Worm (Caenorhabditis elegans): ENCODE measurements around the gene F46B6.6.

DNA sequence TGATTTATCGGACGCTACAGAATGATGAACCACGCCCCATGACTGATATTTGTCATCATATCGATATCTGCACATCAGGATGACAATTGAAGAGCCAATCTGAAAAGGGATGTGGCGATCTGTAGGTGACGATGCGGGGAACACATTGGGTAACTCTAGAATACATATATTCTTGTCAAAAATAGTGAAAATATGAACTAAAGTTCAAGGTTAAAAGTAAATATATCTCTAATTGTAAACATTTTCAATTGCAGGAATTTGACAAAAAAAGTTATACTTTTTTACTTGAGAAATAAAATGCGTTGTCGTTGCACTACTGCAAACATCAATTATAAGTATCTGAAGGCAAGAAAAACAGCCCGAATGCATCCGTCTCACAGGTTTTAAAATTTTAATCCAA, 33.8 kb downstream of the F46B6.6 start, which contains the start of gene F58E6.6:
- TF ChIP-seq flt-1 (GFP tag; IDR thresholded peaks at IDR 0.05): no peak
- TF ChIP-seq ztf-29 (GFP tag; IDR thresholded peaks at IDR 0.05): no peak
- TF ChIP-seq klf-2 (GFP tag; conservative IDR thresholded peaks at IDR 0.05): no peak
- no peak for TF ChIP-seq med-1 (GFP tag; optimal IDR thresholded peaks at IDR 0.05; ENCODE audit: insufficient read depth)
- no peak for TF ChIP-seq T22C8.4 (GFP tag; IDR thresholded peaks at IDR 0.05)
- TF ChIP-seq ref-1 (GFP tag; conservative IDR thresholded peaks at IDR 0.05): no peak
- no peak for TF ChIP-seq ztf-23 (GFP tag; IDR thresholded peaks at IDR 0.05)

All from whole organism, midembryonic.